Worm (Caenorhabditis elegans) whole organism, L3 larva: ENCODE results near the gene srxa-10.

ENCODE experiments used
- aly-2 ChIP-seq: fragments of 150-350 bp; optimal IDR thresholded peaks from 2 replicates; lab custom pipeline; 2014; ENCODE audit warnings: missing biosample characterization, missing genetic modification characterization
- egl-5 ChIP-seq: fragments of 150-350 bp; optimal IDR thresholded peaks from 2 replicates; lab custom pipeline; 2017; ENCODE audit warnings: missing biosample characterization, missing genetic modification reagents, missing genetic modification characterization, inconsistent platforms
- mdl-1 ChIP-seq: fragments of 150-350 bp; optimal IDR thresholded peaks from 2 replicates; lab custom pipeline; 2014; ENCODE audit warnings: missing biosample characterization, missing genetic modification characterization
- nhr-12 ChIP-seq: fragments of 150-350 bp; optimal IDR thresholded peaks from 2 replicates; lab custom pipeline; 2014; ENCODE audit warnings: missing biosample characterization, missing genetic modification characterization
- nhr-23 ChIP-seq: fragments of 150-350 bp; optimal IDR thresholded peaks from 2 replicates; lab custom pipeline; 2014; ENCODE audit warnings: missing biosample characterization, missing genetic modification reagents, missing genetic modification characterization
- nhr-237 ChIP-seq: fragments of 150-350 bp; optimal IDR thresholded peaks from 2 replicates; lab custom pipeline; 2014; ENCODE audit warnings: missing biosample characterization, missing genetic modification characterization
- nhr-28 ChIP-seq: fragments of 150-350 bp; optimal IDR thresholded peaks from 2 replicates; lab custom pipeline; 2014; ENCODE audit warnings: missing biosample characterization, missing genetic modification characterization
- pha-4 ChIP-seq: fragments of 150-350 bp; optimal IDR thresholded peaks from 2 replicates; lab custom pipeline; 2014; ENCODE audit warnings: missing biosample characterization, missing genetic modification reagents, missing genetic modification characterization
- zag-1 ChIP-seq: fragments of 150-350 bp; optimal IDR thresholded peaks from 2 replicates; lab custom pipeline; 2014; ENCODE audit warnings: missing biosample characterization, missing genetic modification characterization

DNA sequence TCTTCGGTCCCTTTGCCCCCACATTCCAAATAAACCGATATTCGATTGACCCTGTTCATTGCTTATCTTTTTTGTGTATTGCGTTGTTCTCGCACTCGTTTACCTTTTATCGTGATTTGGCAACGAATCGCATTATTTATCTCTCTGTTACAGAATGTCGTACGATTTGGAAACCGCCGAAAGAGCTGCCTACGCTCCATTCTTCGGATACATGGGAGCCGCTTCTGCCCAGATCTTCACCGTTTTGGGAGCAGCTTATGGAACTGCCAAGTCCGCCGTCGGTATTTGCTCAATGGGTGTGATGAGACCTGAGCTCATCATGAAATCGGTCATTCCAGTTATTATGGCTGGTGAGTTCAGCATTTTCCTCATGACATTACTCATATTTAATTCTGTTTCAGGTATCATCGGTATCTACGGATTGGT is 14.3 kb downstream of the srxa-10 start, which contains the start of gene vha-2:
- TF ChIP-seq pha-4 (no peak), mdl-1 (no peak), zag-1 (tag; lab: Kevin White, UChicago) (no peak), nhr-28 (no peak), egl-5 (no peak), nhr-237 (tag; lab: Kevin White, UChicago) (no peak), nhr-23 (tag; lab: Kevin White, UChicago) (no peak), aly-2 (tag; lab: Kevin White, UChicago) (no peak), nhr-12 (tag; lab: Kevin White, UChicago) (no peak)
